Worm (Caenorhabditis elegans): ENCODE measurements around the gene uba-1.

Gene uba-1

DNA sequence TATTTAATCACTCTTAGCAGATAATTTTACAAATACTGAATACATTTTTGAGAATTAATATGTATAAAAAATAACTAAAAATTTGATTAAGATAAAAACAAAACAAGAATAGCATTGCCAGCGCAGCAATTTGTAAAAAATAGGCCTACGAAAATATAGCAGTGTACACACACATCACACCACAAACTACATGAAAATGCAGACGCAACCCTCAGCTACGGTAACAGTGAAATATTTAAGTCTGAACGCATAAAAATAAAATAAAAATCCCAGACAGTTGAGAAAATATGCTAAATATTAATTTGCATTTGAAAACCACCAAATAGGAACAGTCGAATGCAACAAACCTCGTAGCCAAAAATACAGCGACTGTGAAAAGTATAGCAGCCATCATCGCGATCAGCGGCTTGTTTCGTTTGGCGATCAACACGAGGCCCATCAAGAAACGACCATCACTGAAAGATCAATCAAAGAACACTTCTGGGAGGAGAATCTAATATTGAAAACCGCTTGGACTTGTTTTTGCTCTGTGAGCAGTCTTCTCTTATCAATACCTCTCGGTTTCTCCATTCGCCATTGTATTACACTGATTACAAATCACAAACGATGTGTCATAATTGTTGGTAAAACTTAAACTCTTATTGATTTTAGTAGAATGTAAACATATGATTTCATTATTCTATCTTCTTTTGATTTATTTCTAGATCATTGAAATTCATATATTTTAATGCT, 3.9 kb upstream of the uba-1 start, which contains the start of gene pyp-1 (continued):
- TF ChIP-seq skn-1 (tag; optimal IDR thresholded peaks at IDR 0.05) (no peak), nhr-77 (tag; optimal IDR thresholded peaks at IDR 0.05) (no peak), hmg-11 (tag; optimal IDR thresholded peaks at IDR 0.05) (no peak)

DNA sequence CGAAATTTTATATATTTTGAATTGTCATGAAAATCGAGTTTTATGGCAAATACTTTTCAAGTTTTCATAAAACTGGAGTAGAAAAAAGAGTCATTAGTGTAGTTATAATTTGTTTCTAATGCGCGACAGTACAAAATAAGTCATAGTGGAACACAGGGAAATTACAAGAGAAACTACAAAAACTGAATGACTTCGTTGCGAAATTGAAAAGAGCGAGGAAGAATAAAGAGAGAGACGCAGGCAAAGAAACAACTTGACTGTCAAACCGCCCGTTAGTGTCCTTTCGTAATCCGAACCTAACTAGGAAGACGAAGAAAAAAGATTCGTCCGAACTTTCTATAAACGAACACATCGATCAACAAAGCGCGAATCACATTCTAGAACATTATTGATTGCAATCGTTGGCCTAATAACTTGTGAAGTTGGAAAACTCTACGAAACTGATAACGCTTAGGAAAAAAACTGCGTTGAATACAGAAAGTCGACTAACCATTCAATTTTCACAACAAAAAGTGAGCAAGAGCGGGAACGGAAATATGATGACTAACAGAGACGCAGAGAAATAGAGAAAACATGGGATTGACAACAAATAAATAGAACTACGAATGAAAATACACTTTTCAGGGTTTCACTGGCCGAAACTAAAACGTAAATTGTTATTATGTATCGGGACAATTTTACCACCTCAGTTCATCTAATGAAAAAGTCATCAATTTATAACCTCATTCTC, 1.2 kb downstream of the uba-1 start:
- peak; percentile 61 for TF ChIP-seq ama-1 (optimal IDR thresholded peaks at IDR 0.05)
- peak; percentile 67 for TF ChIP-seq pha-4 (tag; optimal IDR thresholded peaks at IDR 0.05)
- no peak for TF ChIP-seq ztf-11 (tag; optimal IDR thresholded peaks at IDR 0.05)
- TF ChIP-seq elt-2 (tag; optimal IDR thresholded peaks at IDR 0.05) = peak; percentile 31
- TF ChIP-seq nhr-25 (tag; optimal IDR thresholded peaks at IDR 0.05) = no peak
- no peak for TF ChIP-seq pqm-1 (tag; optimal IDR thresholded peaks at IDR 0.05)
- TF ChIP-seq nhr-23 (tag; optimal IDR thresholded peaks at IDR 0.05) = no peak
- peak; percentile 79 for TF ChIP-seq skn-1 (tag; optimal IDR thresholded peaks at IDR 0.05)
- TF ChIP-seq mdl-1 (tag; optimal IDR thresholded peaks at IDR 0.05) = no peak
- no peak for TF ChIP-seq ZK546.5 (tag; optimal IDR thresholded peaks at IDR 0.05)
- TF ChIP-seq hmg-11 (tag; optimal IDR thresholded peaks at IDR 0.05) = peak; percentile 20

DNA sequence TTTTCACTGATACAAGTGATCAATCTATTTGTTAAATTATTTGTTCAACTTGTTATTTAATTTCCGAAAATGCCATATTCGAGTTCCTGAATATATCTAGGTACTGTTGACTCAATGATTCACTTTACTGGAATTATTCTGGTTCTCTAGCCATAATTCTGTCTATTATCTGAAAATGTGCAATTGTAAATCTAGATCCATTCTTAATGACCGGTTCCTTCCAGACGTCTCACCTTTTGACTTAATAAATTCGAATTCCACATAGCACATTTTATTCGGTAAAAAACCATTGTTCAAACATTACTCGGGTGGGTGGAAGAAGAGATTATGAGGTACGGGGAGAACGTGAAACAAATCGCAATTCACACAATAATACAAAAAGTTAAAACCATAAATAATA, 5.3 kb downstream of the uba-1 start:
- no peak for TF ChIP-seq daf-12 (tag; optimal IDR thresholded peaks at IDR 0.05)
- no peak for TF ChIP-seq nfya-1 (tag; optimal IDR thresholded peaks at IDR 0.05; ENCODE audit: insufficient read depth)
- peak; percentile 12 for TF ChIP-seq lsy-12 (tag; optimal IDR thresholded peaks at IDR 0.05)
- TF ChIP-seq nhr-43 (tag; optimal IDR thresholded peaks at IDR 0.05; ENCODE audit: poor library complexity, severe bottlenecking) = no peak
- TF ChIP-seq ztf-11 (tag; optimal IDR thresholded peaks at IDR 0.05) = no peak
- no peak for TF ChIP-seq egl-5 (tag; optimal IDR thresholded peaks at IDR 0.05)
- no peak for TF ChIP-seq zag-1 (tag; optimal IDR thresholded peaks at IDR 0.05)
- no peak for TF ChIP-seq ztf-4 (tag; optimal IDR thresholded peaks at IDR 0.05)
- TF ChIP-seq jun-1 (tag; optimal IDR thresholded peaks at IDR 0.05) = no peak
- no peak for TF ChIP-seq nhr-23 (tag; optimal IDR thresholded peaks at IDR 0.05)
- TF ChIP-seq sea-2 (GFP tag; optimal IDR thresholded peaks at IDR 0.05) = no peak
- TF ChIP-seq lin-39 (tag; optimal IDR thresholded peaks at IDR 0.05) = no peak
- peak; percentile 2 for TF ChIP-seq elt-2 (tag; optimal IDR thresholded peaks at IDR 0.05)
- no peak for TF ChIP-seq egl-27 (tag; optimal IDR thresholded peaks at IDR 0.05)
- no peak for TF ChIP-seq ceh-9 (tag; optimal IDR thresholded peaks at IDR 0.05)
- no peak for TF ChIP-seq unc-62 (GFP tag; optimal IDR thresholded peaks at IDR 0.05)
- no peak for TF ChIP-seq pqm-1 (tag; optimal IDR thresholded peaks at IDR 0.05)

- TF ChIP-seq unc-62 (GFP tag; optimal IDR thresholded peaks at IDR 0.05) (no peak), ztf-11 (tag; optimal IDR thresholded peaks at IDR 0.05) (no peak), egl-27 (tag; optimal IDR thresholded peaks at IDR 0.05) (no peak), fkh-2 (tag; optimal IDR thresholded peaks at IDR 0.05) (no peak)
Observed at ce11 chrIV:9982895-9983294, 11.8 kb downstream of the uba-1 start, which contains the start of gene mam-2. TSS of gene mam-2 (plus strand) at chrIV:9983195.

DNA sequence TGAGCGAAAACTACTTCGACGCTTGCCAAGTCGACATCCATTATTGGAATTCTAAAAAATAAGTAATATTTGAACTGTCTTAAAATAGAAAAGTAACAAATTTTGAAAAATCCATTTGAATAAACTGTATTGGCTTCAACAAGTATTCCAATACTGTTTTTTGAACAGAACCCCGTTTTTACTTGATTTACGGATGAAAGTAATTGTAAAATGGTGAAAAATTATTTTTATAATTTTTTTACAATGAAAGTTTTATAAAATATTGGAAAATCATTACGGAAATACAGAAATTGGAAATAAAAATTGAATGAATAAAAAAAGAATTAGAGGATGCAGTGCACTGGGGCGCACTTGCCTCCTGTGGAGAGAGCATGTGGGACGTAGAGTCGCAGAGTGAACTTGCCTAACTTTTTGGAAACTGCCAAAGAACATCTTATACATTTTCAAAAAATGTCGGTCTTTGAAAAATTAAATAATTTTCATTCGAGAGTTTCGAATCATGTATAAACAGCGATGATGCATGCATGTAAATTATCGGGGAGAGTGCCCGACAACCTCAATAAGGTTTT, 12.4 kb downstream of the uba-1 start, which contains the start of gene rrp-1:
Gene rrp-1, minus strand, starts transcription at position 51 of the 569 bp plus-strand sequence.
- TF ChIP-seq ceh-82 (tag; optimal IDR thresholded peaks at IDR 0.05) (no peak), mml-1 (tag; optimal IDR thresholded peaks at IDR 0.05) (no peak), nhr-76 (tag; optimal IDR thresholded peaks at IDR 0.05) (no peak), ceh-28 (tag; optimal IDR thresholded peaks at IDR 0.05) (no peak), lin-39 (tag; optimal IDR thresholded peaks at IDR 0.05) (no peak), nhr-12 (tag; optimal IDR thresholded peaks at IDR 0.05) (no peak), nfya-1 (tag; optimal IDR thresholded peaks at IDR 0.05; ENCODE audit: insufficient read depth) (peak; percentile 6), elt-3 (tag; optimal IDR thresholded peaks at IDR 0.05) (no peak), fkh-2 (tag; optimal IDR thresholded peaks at IDR 0.05) (no peak), nhr-67 (tag; optimal IDR thresholded peaks at IDR 0.05) (no peak), nhr-25 (tag; optimal IDR thresholded peaks at IDR 0.05) (no peak), fos-1 (tag; optimal IDR thresholded peaks at IDR 0.05) (no peak), lin-15B (tag; optimal IDR thresholded peaks at IDR 0.05) (peak; percentile 4), ceh-9 (tag; optimal IDR thresholded peaks at IDR 0.05) (no peak)
